Worm (Caenorhabditis elegans): ENCODE measurements around the gene tmem-120.

ce11 chrIII:1554347-1554746 is 36.6 kb upstream of the tmem-120 start, which contains the start of gene ddx-35:
- TF ChIP-seq repo-1 (tag; optimal IDR thresholded peaks at IDR 0.05) (no peak), snpc-4 (GFP tag; optimal IDR thresholded peaks at IDR 0.05) (no peak), snpc-4 (tag; optimal IDR thresholded peaks at IDR 0.05) (no peak), zim-3 (tag; optimal IDR thresholded peaks at IDR 0.05) (no peak), lin-35 (GFP tag; optimal IDR thresholded peaks at IDR 0.05) (no peak), attf-6 (GFP tag; IDR thresholded peaks at IDR 0.05) (no peak), nhr-90 (tag; optimal IDR thresholded peaks at IDR 0.05) (no peak), F22D6.2 (tag; optimal IDR thresholded peaks at IDR 0.05) (no peak), egl-44 (GFP tag; IDR thresholded peaks at IDR 0.05) (no peak), madf-3 (GFP tag; IDR thresholded peaks at IDR 0.05) (no peak)
